Worm (Caenorhabditis elegans) whole organism, mixed stage, embryonic: ENCODE results near the gene K09C4.5.

ENCODE experiments used
- bed-3 ChIP-seq: fragments of 200-800 bp; sonication (Bioruptor generic); optimal IDR thresholded peaks from 3 replicates; lab custom pipeline; 2018; ENCODE audit warnings: mild to moderate bottlenecking, missing genetic modification characterization, moderate library complexity, missing compliant biosample characterization
- blmp-1 ChIP-seq: fragments of 150-350 bp; optimal IDR thresholded peaks from 2 replicates; lab custom pipeline; 2014; ENCODE audit warnings: missing biosample characterization, missing genetic modification characterization
- ceh-83 ChIP-seq: fragments of 200-800 bp; sonication (Bioruptor generic); optimal IDR thresholded peaks from 2 replicates; lab custom pipeline; 2018; ENCODE audit warnings: mild to moderate bottlenecking, missing genetic modification characterization, missing compliant biosample characterization
- ces-1 ChIP-seq: fragments of 150-350 bp; optimal IDR thresholded peaks from 2 replicates; lab custom pipeline; 2014; ENCODE audit warnings: missing biosample characterization, missing genetic modification reagents, missing genetic modification characterization
- elt-1 ChIP-seq: sonication (generic microtip); optimal IDR thresholded peaks from 2 replicates; lab custom pipeline; 2017; ENCODE audit warnings: missing genetic modification characterization, mild to moderate bottlenecking, missing compliant biosample characterization, antibody characterized with exemption, moderate library complexity, borderline replicate concordance; ENCODE audit not compliant: insufficient read depth
- elt-3 ChIP-seq: fragments of 150-350 bp; optimal IDR thresholded peaks from 2 replicates; lab custom pipeline; 2014; ENCODE audit warnings: missing biosample characterization, missing genetic modification characterization
- lin-13 ChIP-seq: fragments of 150-350 bp; optimal IDR thresholded peaks from 2 replicates; lab custom pipeline; 2014; ENCODE audit warnings: missing biosample characterization, missing genetic modification characterization
- lsy-2 ChIP-seq: fragments of 150-350 bp; optimal IDR thresholded peaks from 2 replicates; lab custom pipeline; 2014; ENCODE audit warnings: missing biosample characterization, missing genetic modification characterization
- nhr-76 ChIP-seq: sonication (generic microtip); optimal IDR thresholded peaks from 2 replicates; lab custom pipeline; 2017; ENCODE audit warnings: missing biosample characterization, missing genetic modification characterization
- pha-4 ChIP-seq: fragments of 150-350 bp; optimal IDR thresholded peaks from 2 replicates; lab custom pipeline; 2018; ENCODE audit warnings: missing biosample characterization, missing genetic modification reagents, missing genetic modification characterization
- snpc-4 ChIP-seq: fragments of 150-350 bp; optimal IDR thresholded peaks from 2 replicates; lab custom pipeline; 2014; ENCODE audit warnings: missing biosample characterization, missing genetic modification characterization
- unc-39 ChIP-seq: fragments of 150-350 bp; optimal IDR thresholded peaks from 2 replicates; lab custom pipeline; 2014; ENCODE audit warnings: missing biosample characterization, missing genetic modification characterization
- unc-62 ChIP-seq: fragments of 150-350 bp; optimal IDR thresholded peaks from 2 replicates; lab custom pipeline; 2014; ENCODE audit warnings: missing biosample characterization, missing genetic modification reagents, missing genetic modification characterization
- ztf-11 ChIP-seq: fragments of 150-350 bp; optimal IDR thresholded peaks from 2 replicates; lab custom pipeline; 2014; ENCODE audit warnings: missing biosample characterization, missing genetic modification characterization

DNA sequence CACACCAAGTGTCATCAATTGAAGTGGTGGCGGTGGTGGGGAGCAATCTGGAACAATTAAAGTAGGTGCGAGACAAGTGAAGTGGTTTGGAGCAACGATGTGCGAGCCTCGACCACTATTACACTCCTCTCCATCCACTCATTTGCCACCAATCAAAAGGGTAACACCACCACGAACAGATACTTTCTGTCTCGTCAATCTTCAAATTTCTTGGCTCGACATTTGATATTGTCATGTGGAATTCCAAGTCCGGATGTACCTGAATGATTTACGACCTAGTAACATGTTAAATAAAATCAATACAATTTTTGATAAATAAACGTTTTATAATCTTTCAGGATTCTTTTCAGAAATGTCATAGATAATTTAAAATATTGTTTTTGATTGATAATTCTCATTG is 11.6 kb upstream of the K09C4.5 start, which contains the start of gene sul-1:
- TF ChIP-seq bed-3 (GFP tag; lab: Kevin White, UChicago), result no peak
- TF ChIP-seq ztf-11 (tag; lab: Kevin White, UChicago), result no peak
- TF ChIP-seq unc-39 (tag; lab: Kevin White, UChicago), result no peak
- no peak for TF ChIP-seq lsy-2
- TF ChIP-seq blmp-1, result no peak
- no peak for TF ChIP-seq pha-4 (tag; lab: Kevin White, UChicago)
- no peak for TF ChIP-seq lin-13 (tag; lab: Kevin White, UChicago)
- no peak for TF ChIP-seq snpc-4 (tag; lab: Kevin White, UChicago)
- peak; percentile 11 for TF ChIP-seq unc-62 (GFP tag; lab: Kevin White, UChicago)
- no peak for TF ChIP-seq ces-1 (GFP tag; lab: Kevin White, UChicago)
- no peak for TF ChIP-seq elt-3 (tag; lab: Kevin White, UChicago)
- no peak for TF ChIP-seq nhr-76
- TF ChIP-seq elt-1 (tag; lab: Kevin White, UChicago), result no peak
- TF ChIP-seq ceh-83 (GFP tag; lab: Kevin White, UChicago), result no peak
